Worm (Caenorhabditis elegans) whole organism, early embryonic: Measurements from ENCODE around the gene F59B10.4.

Source experiments
- B0310.2 ChIP-seq: sonication (generic microtip); optimal IDR thresholded peaks from 2 replicates; lab custom pipeline; 2016; ENCODE audit warnings: mild to moderate bottlenecking, missing genetic modification characterization, missing compliant biosample characterization
- F13C5.2 ChIP-seq: sonication (generic microtip); optimal IDR thresholded peaks from 2 replicates; lab custom pipeline; 2017; ENCODE audit warnings: mild to moderate bottlenecking, missing genetic modification characterization, inconsistent platforms, missing compliant biosample characterization
- aly-1 ChIP-seq: sonication (generic microtip); optimal IDR thresholded peaks from 2 replicates; lab custom pipeline; 2016; ENCODE audit warnings: missing genetic modification characterization, missing compliant biosample characterization
- ama-1 ChIP-seq: fragments of 150-350 bp; optimal IDR thresholded peaks from 2 replicates; lab custom pipeline; 2014
- ceh-13 ChIP-seq: fragments of 200-800 bp; sonication (Bioruptor generic); optimal IDR thresholded peaks from 2 replicates; lab custom pipeline; 2018; ENCODE audit warnings: mild to moderate bottlenecking, missing genetic modification characterization, missing compliant biosample characterization
- ceh-36 ChIP-seq: sonication (generic microtip); optimal IDR thresholded peaks from 2 replicates; lab custom pipeline; 2016; ENCODE audit warnings: missing genetic modification characterization, inconsistent platforms, missing compliant biosample characterization
- ets-7 ChIP-seq: sonication (generic microtip); optimal IDR thresholded peaks from 2 replicates; lab custom pipeline; 2016; ENCODE audit warnings: missing genotype, missing genetic modification characterization, missing compliant biosample characterization
- flt-1 ChIP-seq: fragments of 200-800 bp; sonication (Bioruptor generic); IDR thresholded peaks from 2 replicates; pipeline ENCODE4 v1.3.6; 2022; ENCODE audit warnings: missing genetic modification characterization, missing compliant biosample characterization
- hmbx-1 ChIP-seq: sonication (generic microtip); optimal IDR thresholded peaks from 2 replicates; lab custom pipeline; 2016; ENCODE audit warnings: mild to moderate bottlenecking, missing genetic modification characterization, missing compliant biosample characterization
- hmg-4 ChIP-seq: fragments of 200-800 bp; sonication (Bioruptor generic); optimal IDR thresholded peaks from 2 replicates; lab custom pipeline; 2018; ENCODE audit warnings: mild to moderate bottlenecking, missing genetic modification characterization, missing compliant biosample characterization
- hnd-1 ChIP-seq: sonication (generic microtip); optimal IDR thresholded peaks from 2 replicates; lab custom pipeline; 2016; ENCODE audit warnings: missing genetic modification characterization, missing compliant biosample characterization
- pes-1 ChIP-seq: fragments of 200-800 bp; sonication (Bioruptor generic); IDR thresholded peaks from 2 replicates; pipeline ENCODE4 v1.3.6; 2022; ENCODE audit warnings: missing genetic modification reagents, missing genetic modification characterization, missing compliant biosample characterization
- scrt-1 ChIP-seq: fragments of 200-800 bp; sonication (Bioruptor generic); IDR thresholded peaks from 2 replicates; pipeline ENCODE4 v1.3.6; 2022; ENCODE audit warnings: missing genetic modification characterization, missing compliant biosample characterization
- sea-1 ChIP-seq: fragments of 200-800 bp; sonication (Bioruptor generic); conservative IDR thresholded peaks from 2 replicates; pipeline ENCODE4 v1.3.6; 2022; ENCODE audit warnings: missing genetic modification characterization, missing compliant biosample characterization
- tbx-11 ChIP-seq: fragments of 200-800 bp; sonication (Bioruptor generic); IDR thresholded peaks from 2 replicates; pipeline ENCODE4 v1.3.6; 2022; ENCODE audit warnings: missing genetic modification characterization, missing compliant biosample characterization
- tbx-37 ChIP-seq: fragments of 200-800 bp; sonication (Bioruptor generic); conservative IDR thresholded peaks from 2 replicates; pipeline ENCODE4 v1.3.6; 2022; ENCODE audit warnings: missing genetic modification reagents, missing genetic modification characterization, missing compliant biosample characterization
- tra-4 ChIP-seq: sonication (generic microtip); optimal IDR thresholded peaks from 2 replicates; lab custom pipeline; 2017; ENCODE audit warnings: missing genetic modification characterization, missing compliant biosample characterization

Gene F59B10.4

DNA sequence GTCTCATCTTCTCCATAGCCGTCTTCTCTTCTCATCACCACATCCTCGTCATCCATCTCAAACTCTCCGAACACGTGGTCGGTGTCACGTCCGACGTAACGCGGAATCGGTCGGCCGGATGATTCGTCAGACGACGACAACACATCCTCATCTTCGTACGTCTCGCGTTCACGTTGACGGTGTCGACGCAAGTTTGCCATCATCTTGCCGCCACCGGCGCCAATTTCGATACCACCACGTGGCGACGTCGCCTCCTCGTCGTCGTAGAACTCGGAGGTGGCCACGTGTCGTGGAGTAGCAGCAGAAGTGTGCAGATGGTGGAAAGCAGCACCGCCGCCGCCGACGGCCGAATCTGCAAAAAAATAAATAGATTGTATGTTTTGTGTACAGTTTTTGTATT is 28.4 kb upstream of the F59B10.4 start:
- TF ChIP-seq hnd-1 (no peak), sea-1 (GFP tag; lab: Robert Waterston, UW) (0 out of 2 replicates have a peak, but pooled peaks have one; percentile 19), aly-1 (peak; percentile 43)

DNA sequence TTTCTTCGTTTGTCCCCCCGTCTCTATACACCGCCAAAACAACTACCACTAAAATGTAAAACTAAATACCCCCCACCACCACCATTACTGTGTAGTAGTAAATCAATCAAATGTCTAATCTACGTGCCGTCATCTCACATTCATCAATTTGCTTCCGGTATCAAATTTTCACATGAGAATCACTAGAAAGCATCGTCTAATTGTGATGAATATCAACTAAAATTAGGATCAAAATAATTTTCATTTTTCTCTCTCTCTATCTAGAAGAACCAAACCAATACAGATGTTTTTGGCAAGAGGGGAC is 27.8 kb upstream of the F59B10.4 start:
- TF ChIP-seq B0310.2 (tag; lab: Kevin White, UChicago) (no peak), hmbx-1 (tag; lab: Kevin White, UChicago) (no peak), tbx-37 (GFP tag; lab: Robert Waterston, UW) (no peak), ceh-36 (tag; lab: Kevin White, UChicago) (no peak), tbx-11 (GFP tag; lab: Robert Waterston, UW) (no peak), hmg-4 (GFP tag; lab: Kevin White, UChicago) (no peak), flt-1 (GFP tag; lab: Robert Waterston, UW) (no peak), ets-7 (tag; lab: Kevin White, UChicago) (no peak)

DNA sequence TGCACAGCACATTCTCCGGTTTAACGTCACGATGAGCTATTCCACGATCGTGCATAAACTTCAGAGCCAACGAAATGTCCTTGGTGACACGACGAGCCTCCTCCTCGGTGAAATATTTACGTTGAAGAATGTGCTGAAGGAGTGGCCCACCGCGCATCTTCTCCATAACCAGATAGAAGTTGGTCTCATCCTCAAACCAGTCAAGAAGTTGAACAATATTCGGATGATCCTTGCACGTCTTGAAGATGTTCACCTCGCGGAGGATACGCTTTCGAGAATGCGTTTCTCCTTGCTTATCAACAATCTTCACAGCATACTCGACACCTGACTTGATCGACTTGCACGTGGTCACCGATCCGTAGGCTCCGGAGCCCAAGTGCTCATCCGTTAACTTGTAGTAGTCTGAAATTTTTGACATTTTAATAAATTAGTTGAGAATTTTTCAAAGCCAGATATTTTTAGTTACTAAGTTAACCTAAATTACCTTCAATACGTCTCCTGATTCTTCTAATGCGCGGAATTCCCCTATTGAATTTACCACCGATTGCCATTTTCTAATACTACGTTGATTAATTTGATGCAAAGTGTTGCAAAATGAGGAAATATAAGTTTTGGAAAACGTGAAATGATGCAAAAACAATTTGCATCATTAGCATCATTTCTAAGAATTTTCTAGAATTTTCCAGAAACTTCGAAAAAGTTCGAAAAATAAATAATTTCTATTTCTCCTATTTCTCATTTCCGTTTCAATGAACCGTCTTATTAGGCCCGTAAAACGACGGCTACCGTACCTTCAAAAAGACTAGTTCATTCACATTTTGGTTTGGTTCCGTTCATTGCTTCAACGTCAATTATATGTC is 27.2 kb upstream of the F59B10.4 start:
- no peak for TF ChIP-seq ceh-36 (tag; lab: Kevin White, UChicago)
- TF ChIP-seq sea-1 (GFP tag; lab: Robert Waterston, UW), result 0 out of 2 replicates have a peak, but pooled peaks have one; percentile 47

DNA sequence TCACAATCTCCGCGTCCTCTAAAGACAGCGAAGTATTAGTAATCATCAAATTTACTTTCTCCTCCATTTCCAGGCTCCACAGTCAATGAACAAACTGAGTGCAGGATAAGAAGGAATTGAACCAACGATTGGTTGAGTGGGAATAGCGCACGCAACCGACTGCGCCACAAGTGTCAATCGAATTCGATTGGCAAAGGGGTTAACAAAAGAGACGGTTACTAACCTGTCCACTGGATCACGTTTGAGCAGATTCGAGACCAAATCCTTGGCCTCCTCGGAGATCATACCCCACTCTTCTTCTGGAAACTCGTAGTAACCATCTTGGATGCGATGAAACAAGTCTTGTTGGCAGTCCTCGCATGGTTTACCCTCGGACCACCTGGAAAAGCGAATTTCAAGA is 26.3 kb upstream of the F59B10.4 start:
- peak; percentile 73 for TF ChIP-seq pes-1 (GFP tag; lab: Robert Waterston, UW)
- peak; percentile 34 for TF ChIP-seq ceh-36 (tag; lab: Kevin White, UChicago)
- peak; percentile 30 for TF ChIP-seq ceh-13 (GFP tag; lab: Kevin White, UChicago)
- TF ChIP-seq tra-4 (tag; lab: Kevin White, UChicago), result no peak
- TF ChIP-seq ets-7 (tag; lab: Kevin White, UChicago), result no peak
- 0 out of 2 replicates have a peak, but pooled peaks have one; percentile 36 for TF ChIP-seq flt-1 (GFP tag; lab: Robert Waterston, UW)
- no peak for TF ChIP-seq ama-1
- no peak for TF ChIP-seq scrt-1

DNA sequence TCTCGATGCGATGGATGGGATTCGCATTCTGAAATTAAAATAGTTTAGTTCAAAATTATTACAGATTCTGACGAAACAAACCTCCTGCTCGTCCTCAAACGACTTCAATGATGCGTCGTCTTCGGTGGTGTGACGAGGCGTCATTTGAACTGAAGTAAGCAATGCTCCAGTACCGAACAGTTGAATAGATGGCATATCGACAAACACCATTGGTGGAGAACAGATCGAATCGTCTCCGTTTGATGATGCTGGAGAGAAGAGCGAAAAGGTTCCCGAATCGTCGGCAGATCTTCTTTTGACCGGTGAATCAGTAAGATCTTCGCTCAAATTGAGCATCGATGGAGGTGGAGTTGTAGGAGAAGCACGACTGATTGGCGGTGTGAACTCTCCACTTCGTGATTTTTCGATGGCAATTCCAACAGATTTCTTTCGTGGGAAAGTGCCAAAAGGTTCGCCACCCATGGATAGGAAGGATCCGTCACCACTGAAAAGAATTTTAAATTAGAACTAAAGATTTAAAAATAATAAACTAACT is 25.5 kb upstream of the F59B10.4 start:
- TF ChIP-seq ama-1 (peak; percentile 22), hmg-4 (GFP tag; lab: Kevin White, UChicago) (no peak)

DNA sequence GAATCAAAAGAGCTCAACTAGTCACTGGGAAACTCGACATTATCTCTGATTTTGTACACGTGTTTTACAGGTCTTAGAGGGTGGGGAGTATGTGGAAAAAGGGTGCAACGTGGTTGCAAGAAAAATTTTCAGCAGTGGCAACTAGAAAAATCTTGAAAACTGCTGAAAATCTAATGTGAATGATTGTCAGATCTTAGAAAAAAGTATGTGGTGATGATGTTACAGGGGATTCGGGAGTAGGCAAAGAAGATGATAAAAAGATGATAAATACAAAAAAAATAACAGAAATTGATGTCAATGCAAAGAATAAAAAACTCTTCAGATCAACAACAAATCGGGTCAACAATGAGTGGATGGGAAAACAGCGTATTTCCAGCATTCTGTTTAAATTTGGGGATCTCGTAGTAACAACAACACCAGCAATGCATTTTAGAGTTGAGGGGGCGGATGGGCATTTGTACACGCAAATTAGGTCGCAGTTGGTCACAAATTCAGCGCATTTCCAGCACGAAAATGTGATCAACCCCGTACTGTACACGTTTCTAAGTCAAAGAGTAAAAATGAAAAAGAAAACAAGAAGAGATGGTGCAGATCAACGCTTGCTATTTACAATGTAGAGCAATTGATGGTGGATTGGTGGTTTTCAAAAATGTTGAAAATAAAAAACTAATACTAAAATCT is 24.7 kb upstream of the F59B10.4 start:
- TF ChIP-seq ets-7 (tag; lab: Kevin White, UChicago), result no peak
- TF ChIP-seq ama-1, result no peak
- 0 out of 2 replicates have a peak, but pooled peaks have one; percentile 35 for TF ChIP-seq scrt-1

DNA sequence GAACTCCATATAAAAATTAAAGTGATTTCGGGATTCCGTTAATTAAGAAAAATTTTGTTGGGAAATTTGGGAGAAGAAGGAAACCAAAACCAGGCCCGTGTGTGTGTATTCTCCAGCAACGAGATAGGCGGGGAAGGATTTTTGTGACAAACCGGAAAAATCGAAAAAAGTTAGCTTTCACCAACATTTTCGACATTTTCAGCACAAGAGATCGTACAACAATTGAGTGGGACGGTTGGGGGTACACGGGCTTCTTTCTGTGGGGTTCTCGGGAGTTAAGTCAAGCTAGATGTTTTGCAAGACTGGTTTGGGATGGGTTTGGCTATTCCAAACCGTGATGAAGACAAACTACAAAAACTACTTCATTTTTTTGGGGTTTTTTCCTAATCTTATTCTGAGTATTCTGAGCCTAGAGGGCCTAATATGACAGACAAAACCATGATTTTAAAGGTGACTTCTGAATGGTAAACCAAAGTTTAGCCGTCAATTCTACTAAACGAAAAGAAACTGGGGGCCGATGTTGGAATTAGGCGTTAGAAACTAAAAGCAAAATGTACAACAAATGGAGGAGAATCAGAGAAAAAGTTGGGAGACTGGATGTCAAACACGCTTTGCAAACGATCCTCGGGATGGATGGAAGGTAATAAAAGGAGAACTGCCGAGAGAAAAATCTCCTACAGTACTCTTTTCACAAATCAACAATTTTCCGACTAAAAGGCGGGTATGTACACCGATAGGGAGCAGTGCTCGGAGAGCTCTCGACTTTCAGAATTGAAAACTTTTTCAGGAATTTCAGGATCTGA is 23.9 kb upstream of the F59B10.4 start:
- TF ChIP-seq pes-1 (GFP tag; lab: Robert Waterston, UW), result 0 out of 2 replicates have a peak, but pooled peaks have one; percentile 7
- TF ChIP-seq ama-1, result peak; percentile 74
- no peak for TF ChIP-seq sea-1 (GFP tag; lab: Robert Waterston, UW)

DNA sequence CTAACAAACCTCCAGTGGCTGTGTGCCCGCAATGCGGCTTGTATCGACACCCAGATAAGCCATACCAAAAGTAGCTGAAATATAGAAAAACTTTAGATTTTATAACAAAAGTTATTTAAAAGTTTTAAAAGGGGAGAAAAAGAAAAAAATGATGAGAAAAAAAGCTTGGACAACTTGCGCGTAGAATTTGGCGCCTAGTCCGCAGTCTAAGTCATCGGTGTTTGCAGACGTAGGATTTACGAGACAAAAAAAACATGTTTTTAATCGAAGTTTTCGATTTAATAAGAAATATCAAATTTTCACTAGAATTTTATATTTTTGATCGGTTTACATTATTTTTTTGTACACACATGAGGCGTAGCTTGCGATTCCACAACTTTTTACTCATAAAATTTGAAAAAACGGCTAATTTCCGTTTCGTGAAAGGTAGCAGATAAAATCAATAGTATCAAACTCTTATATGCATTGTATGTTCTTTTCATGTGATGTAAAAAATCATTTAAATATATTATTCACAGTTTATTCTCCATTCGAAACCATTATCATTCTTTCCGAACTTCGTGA is 23.1 kb upstream of the F59B10.4 start, which contains the start of gene pro-1:
pro-1 (minus strand) TSS at position 74 of the 564 bp plus-strand sequence.
- TF ChIP-seq hmg-4 (GFP tag; lab: Kevin White, UChicago) (peak; percentile 2), tbx-37 (GFP tag; lab: Robert Waterston, UW) (peak; percentile 5; the same call in 1 of the 2 replicates), sea-1 (GFP tag; lab: Robert Waterston, UW) (peak; percentile 81), tbx-11 (GFP tag; lab: Robert Waterston, UW) (no peak), pes-1 (GFP tag; lab: Robert Waterston, UW) (peak; percentile 71; the same call in 1 of the 2 replicates), ama-1 (peak; percentile 81), ceh-13 (GFP tag; lab: Kevin White, UChicago) (no peak), scrt-1 (no peak), aly-1 (no peak), F13C5.2 (tag; lab: Kevin White, UChicago) (peak; percentile 47)
